Worm (Caenorhabditis elegans) whole organism, young adult: ENCODE data around the gene ubc-22.

Experiments
- B0261.1 ChIP-seq: sonication (generic microtip); optimal IDR thresholded peaks from 2 replicates; lab custom pipeline; 2016; ENCODE audit warnings: mild to moderate bottlenecking, missing genetic modification characterization, moderate library complexity, missing compliant biosample characterization
- C06A6.2 ChIP-seq: fragments of 200-800 bp; sonication (Bioruptor generic); conservative IDR thresholded peaks from 2 replicates; pipeline ENCODE4 v1.3.6; 2022; ENCODE audit warnings: missing genetic modification characterization, missing compliant biosample characterization
- D2030.7 ChIP-seq: fragments of 200-800 bp; sonication (Bioruptor generic); IDR thresholded peaks from 2 replicates; pipeline ENCODE4 v1.3.6; 2022; ENCODE audit warnings: missing genetic modification reagents, missing genetic modification characterization, missing compliant biosample characterization
- F10E7.11 ChIP-seq: sonication (generic microtip); optimal IDR thresholded peaks from 2 replicates; lab custom pipeline; 2017; ENCODE audit warnings: mild to moderate bottlenecking, missing genetic modification characterization, moderate library complexity, missing compliant biosample characterization
- F22D6.2 ChIP-seq: sonication (generic microtip); optimal IDR thresholded peaks from 2 replicates; lab custom pipeline; 2016; ENCODE audit warnings: mild to moderate bottlenecking, missing genetic modification characterization, missing compliant biosample characterization
- F23B12.7 ChIP-seq: sonication (generic microtip); optimal IDR thresholded peaks from 2 replicates; lab custom pipeline; 2017; ENCODE audit warnings: missing genetic modification characterization, mild to moderate bottlenecking, missing compliant biosample characterization, antibody characterized with exemption, moderate library complexity; ENCODE audit not compliant: insufficient read depth
- F33H1.4 ChIP-seq: fragments of 200-800 bp; sonication (Bioruptor generic); IDR thresholded peaks from 2 replicates; pipeline ENCODE4 v1.3.6; 2022; ENCODE audit warnings: missing genetic modification reagents, missing genetic modification characterization, missing compliant biosample characterization
- F39B2.1 ChIP-seq: fragments of 200-800 bp; sonication (Bioruptor generic); IDR thresholded peaks from 2 replicates; pipeline ENCODE4 v1.3.6; 2022; ENCODE audit warnings: missing genetic modification reagents, missing genetic modification characterization, missing compliant biosample characterization
- T07F8.4 ChIP-seq: sonication (generic microtip); optimal IDR thresholded peaks from 2 replicates; lab custom pipeline; 2016; ENCODE audit warnings: mild to moderate bottlenecking, missing genetic modification characterization, moderate library complexity, missing compliant biosample characterization
- Y56A3A.18 ChIP-seq: fragments of 200-800 bp; sonication (Bioruptor generic); IDR thresholded peaks from 2 replicates; pipeline ENCODE4 v1.3.6; 2022; ENCODE audit warnings: missing genetic modification reagents, missing genetic modification characterization, missing compliant biosample characterization
- Y95B8A.8 ChIP-seq: fragments of 200-800 bp; sonication (Bioruptor generic); IDR thresholded peaks from 2 replicates; pipeline ENCODE4 v1.3.6; 2022; ENCODE audit warnings: missing genetic modification reagents, missing genetic modification characterization, missing compliant biosample characterization
- ama-1 ChIP-seq, 3 experiments: fragments of 150-350 bp in 1 of 3; sonication (generic microtip) in 2 of 3; optimal IDR thresholded peaks; 2 replicates each; lab custom pipeline; 2014 to 2018; ENCODE audit warnings: missing biosample characterization in 2 of 3, missing genetic modification characterization in 2 of 3, missing genetic modification reagents in 2 of 3
- aptf-2 ChIP-seq: fragments of 200-800 bp; sonication (Bioruptor generic); conservative IDR thresholded peaks from 2 replicates; pipeline ENCODE4 v1.3.6; 2022; ENCODE audit warnings: missing genetic modification reagents, missing genetic modification characterization, missing compliant biosample characterization
- atf-7 ChIP-seq: sonication (generic microtip); optimal IDR thresholded peaks from 2 replicates; lab custom pipeline; 2017; ENCODE audit warnings: mild to moderate bottlenecking, missing genetic modification characterization, missing compliant biosample characterization
- athp-1 ChIP-seq: sonication (generic microtip); optimal IDR thresholded peaks from 2 replicates; lab custom pipeline; 2017; ENCODE audit warnings: mild to moderate bottlenecking, missing genetic modification characterization, missing compliant biosample characterization
- attf-6 ChIP-seq: fragments of 200-800 bp; sonication (Bioruptor generic); IDR thresholded peaks from 2 replicates; pipeline ENCODE4 v1.3.6; 2022; ENCODE audit warnings: missing genetic modification reagents, missing genetic modification characterization, missing compliant biosample characterization
- cebp-2 ChIP-seq: fragments of 200-800 bp; sonication (Bioruptor generic); IDR thresholded peaks from 2 replicates; pipeline ENCODE4 v1.3.6; 2022; ENCODE audit warnings: missing genetic modification characterization, missing compliant biosample characterization
- ceh-100 ChIP-seq: fragments of 200-800 bp; sonication (Bioruptor generic); IDR thresholded peaks from 2 replicates; pipeline ENCODE4 v1.3.6; 2022; ENCODE audit warnings: missing genetic modification reagents, missing genetic modification characterization, missing compliant biosample characterization
- ceh-79 ChIP-seq: sonication (generic microtip); optimal IDR thresholded peaks from 2 replicates; lab custom pipeline; 2017; ENCODE audit warnings: mild to moderate bottlenecking, missing genetic modification characterization, missing compliant biosample characterization
- chd-7 ChIP-seq: sonication (generic microtip); optimal IDR thresholded peaks from 2 replicates; lab custom pipeline; 2016; ENCODE audit warnings: mild to moderate bottlenecking, missing genetic modification characterization, moderate library complexity, missing compliant biosample characterization
- die-1 ChIP-seq: sonication (generic microtip); optimal IDR thresholded peaks from 2 replicates; lab custom pipeline; 2016; ENCODE audit warnings: missing genotype, mild to moderate bottlenecking, missing genetic modification characterization, missing compliant biosample characterization
- dpl-1 ChIP-seq: fragments of 150-350 bp; optimal IDR thresholded peaks from 2 replicates; lab custom pipeline; 2014; ENCODE audit warnings: missing biosample characterization, missing genetic modification reagents, missing genetic modification characterization
- egl-44 ChIP-seq: fragments of 200-800 bp; sonication (Bioruptor generic); IDR thresholded peaks from 2 replicates; pipeline ENCODE4 v1.3.6; 2022; ENCODE audit warnings: missing genetic modification reagents, missing genetic modification characterization, missing compliant biosample characterization
- egrh-3 ChIP-seq: fragments of 200-800 bp; sonication (Bioruptor generic); IDR thresholded peaks from 2 replicates; pipeline ENCODE4 v1.3.6; 2022; ENCODE audit warnings: missing genetic modification reagents, missing genetic modification characterization, missing compliant biosample characterization
- ets-4 ChIP-seq: fragments of 200-800 bp; sonication (Bioruptor generic); optimal IDR thresholded peaks from 2 replicates; lab custom pipeline; 2018; ENCODE audit warnings: mild to moderate bottlenecking, missing genetic modification characterization, missing compliant biosample characterization
- fkh-3 ChIP-seq: sonication (generic microtip); optimal IDR thresholded peaks from 2 replicates; lab custom pipeline; 2016; ENCODE audit warnings: mild to moderate bottlenecking, missing genetic modification characterization, missing compliant biosample characterization
- him-1 ChIP-seq: sonication (generic microtip); optimal IDR thresholded peaks from 2 replicates; lab custom pipeline; 2016; ENCODE audit warnings: missing genotype, missing genetic modification reagents, missing genetic modification characterization, missing compliant biosample characterization
- hlh-12 ChIP-seq: sonication (generic microtip); optimal IDR thresholded peaks from 2 replicates; lab custom pipeline; 2016; ENCODE audit warnings: missing genetic modification characterization, missing compliant biosample characterization
- hmg-1.2 ChIP-seq: fragments of 200-800 bp; sonication (Bioruptor generic); IDR thresholded peaks from 2 replicates; pipeline ENCODE4 v1.3.6; 2022; ENCODE audit warnings: missing genetic modification reagents, missing genetic modification characterization, missing compliant biosample characterization
- lin-54 ChIP-seq: fragments of 200-800 bp; sonication (Bioruptor generic); optimal IDR thresholded peaks from 2 replicates; lab custom pipeline; 2018; ENCODE audit warnings: mild to moderate bottlenecking, missing genetic modification characterization, missing compliant biosample characterization
- mcd-1 ChIP-seq: fragments of 200-800 bp; sonication (Bioruptor generic); IDR thresholded peaks from 2 replicates; pipeline ENCODE4 v1.3.6; 2022; ENCODE audit warnings: missing genetic modification reagents, missing genetic modification characterization, missing compliant biosample characterization
- mel-28 ChIP-seq: sonication (generic microtip); optimal IDR thresholded peaks from 2 replicates; lab custom pipeline; 2016; ENCODE audit warnings: borderline replicate concordance, mild to moderate bottlenecking, missing genetic modification characterization, missing compliant biosample characterization
- nfya-1 ChIP-seq: sonication (generic microtip); optimal IDR thresholded peaks from 2 replicates; lab custom pipeline; 2017; ENCODE audit warnings: antibody characterized with exemption, missing compliant biosample characterization, missing genetic modification characterization, borderline replicate concordance; ENCODE audit not compliant: insufficient read depth
- nfya-2 ChIP-seq: fragments of 200-800 bp; sonication (Bioruptor generic); IDR thresholded peaks from 2 replicates; pipeline ENCODE4 v1.3.6; 2022; ENCODE audit warnings: missing genetic modification reagents, missing genetic modification characterization, missing compliant biosample characterization
- nfyb-1 ChIP-seq: fragments of 200-800 bp; sonication (Bioruptor generic); IDR thresholded peaks from 2 replicates; pipeline ENCODE4 v1.3.6; 2022; ENCODE audit warnings: missing genetic modification reagents, missing genetic modification characterization, missing compliant biosample characterization
- pha-4 ChIP-seq: fragments of 150-350 bp; sonication (generic microtip); optimal IDR thresholded peaks from 2 replicates; lab custom pipeline; 2014; ENCODE audit warnings: missing biosample characterization, missing genetic modification reagents, missing genetic modification characterization
- sdz-38 ChIP-seq: sonication (generic microtip); optimal IDR thresholded peaks from 2 replicates; lab custom pipeline; 2016; ENCODE audit warnings: missing genotype, missing genetic modification characterization, missing compliant biosample characterization
- tbx-9 ChIP-seq: sonication (generic microtip); optimal IDR thresholded peaks from 2 replicates; lab custom pipeline; 2016; ENCODE audit warnings: borderline replicate concordance, missing genetic modification characterization, inconsistent platforms, missing compliant biosample characterization
- unc-62 ChIP-seq: fragments of 150-350 bp; optimal IDR thresholded peaks from 2 replicates; lab custom pipeline; 2014; ENCODE audit warnings: missing biosample characterization, missing genetic modification reagents, missing genetic modification characterization
- ztf-22 ChIP-seq: fragments of 200-800 bp; sonication (Bioruptor generic); optimal IDR thresholded peaks from 2 replicates; lab custom pipeline; 2018; ENCODE audit warnings: mild to moderate bottlenecking, missing genetic modification characterization, moderate library complexity, missing compliant biosample characterization

ubc-22 gene

DNA sequence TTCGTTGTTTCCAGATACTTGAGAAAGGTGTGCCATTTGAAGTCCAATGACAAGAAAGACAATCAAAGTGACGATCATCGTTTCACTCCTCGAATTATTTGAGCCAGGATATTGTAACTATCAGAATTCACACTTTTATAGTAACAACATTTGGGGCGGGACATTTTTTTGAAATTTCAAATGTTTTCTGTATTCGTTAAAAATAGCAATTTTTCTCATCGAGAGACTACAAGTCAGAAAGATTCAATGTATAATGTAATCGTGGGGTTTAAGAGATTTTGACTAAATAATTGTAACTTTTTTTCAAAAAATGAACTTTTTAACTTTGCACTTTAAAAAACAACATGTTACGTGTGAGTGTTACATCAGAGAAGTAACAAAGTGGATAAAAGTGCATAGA, 2.4 kb downstream of the ubc-22 start, which contains the start of gene ins-9:
Gene ins-9, minus strand, starts transcription at position 101 of the 400 bp plus-strand sequence.
- TF ChIP-seq ceh-79 (no peak), mel-28 (no peak), ama-1 (optimal IDR thresholded peaks at IDR 0.05; lab: Kevin White, UChicago) (no peak), ama-1 (GFP tag; optimal IDR thresholded peaks at IDR 0.05; lab: Kevin White, UChicago) (no peak), ztf-22 (no peak), mcd-1 (GFP tag; lab: Robert Waterston, UW) (no peak), sdz-38 (tag; lab: Kevin White, UChicago) (no peak), attf-6 (GFP tag; lab: Robert Waterston, UW) (no peak), D2030.7 (GFP tag; lab: Robert Waterston, UW) (no peak), Y95B8A.8 (GFP tag; lab: Robert Waterston, UW) (no peak), pha-4 (tag; lab: Kevin White, UChicago) (no peak), hmg-1.2 (no peak), die-1 (tag; lab: Kevin White, UChicago) (no peak), F10E7.11 (tag; lab: Kevin White, UChicago) (no peak), ceh-100 (GFP tag; lab: Robert Waterston, UW) (no peak), dpl-1 (GFP tag; lab: Kevin White, UChicago) (no peak)

DNA sequence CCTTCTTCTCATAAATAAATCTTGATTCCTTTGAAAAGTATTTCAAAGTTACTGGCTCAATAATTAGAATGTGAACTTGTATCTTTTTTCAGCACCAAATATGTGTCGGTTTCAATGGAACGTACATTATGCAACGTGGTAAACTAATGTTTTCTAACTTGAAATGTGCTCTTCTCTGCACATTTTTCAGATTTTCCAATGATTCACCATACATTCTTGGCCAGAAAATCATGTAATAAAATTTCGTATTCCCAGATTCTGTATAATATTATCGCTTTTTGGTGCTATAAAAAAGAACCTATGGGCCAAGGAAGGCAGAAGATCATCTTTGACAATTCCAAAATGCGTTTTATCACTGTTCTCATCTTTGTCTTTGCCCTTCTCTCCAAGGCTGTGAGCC, 8.0 kb downstream of the ubc-22 start, which contains the start of gene C06E2.9:
Gene C06E2.9, plus strand, starts transcription at position 301 of the 400 bp plus-strand sequence.
- TF ChIP-seq nfyb-1 (GFP tag; lab: Robert Waterston, UW) (no peak), ets-4 (GFP tag; lab: Kevin White, UChicago) (no peak), aptf-2 (GFP tag; lab: Robert Waterston, UW) (no peak), Y95B8A.8 (GFP tag; lab: Robert Waterston, UW) (no peak), F33H1.4 (GFP tag; lab: Robert Waterston, UW) (no peak), atf-7 (tag; lab: Kevin White, UChicago) (no peak), C06A6.2 (GFP tag; lab: Robert Waterston, UW) (no peak), lin-54 (GFP tag; lab: Kevin White, UChicago) (no peak), ztf-22 (no peak), egrh-3 (GFP tag; lab: Robert Waterston, UW) (no peak), unc-62 (GFP tag; lab: Kevin White, UChicago) (no peak)

- TF ChIP-seq him-1 (tag; lab: Kevin White, UChicago) (no peak), mel-28 (no peak), nfya-1 (tag; lab: Kevin White, UChicago) (no peak), hmg-1.2 (no peak), B0261.1 (tag; lab: Kevin White, UChicago) (no peak), F23B12.7 (tag; lab: Kevin White, UChicago) (no peak), nfya-2 (GFP tag; lab: Robert Waterston, UW) (no peak), T07F8.4 (no peak), hlh-12 (tag; lab: Kevin White, UChicago) (no peak)
Observed at ce11 chrX:8859538-8859937, 9.4 kb downstream of the ubc-22 start.

DNA sequence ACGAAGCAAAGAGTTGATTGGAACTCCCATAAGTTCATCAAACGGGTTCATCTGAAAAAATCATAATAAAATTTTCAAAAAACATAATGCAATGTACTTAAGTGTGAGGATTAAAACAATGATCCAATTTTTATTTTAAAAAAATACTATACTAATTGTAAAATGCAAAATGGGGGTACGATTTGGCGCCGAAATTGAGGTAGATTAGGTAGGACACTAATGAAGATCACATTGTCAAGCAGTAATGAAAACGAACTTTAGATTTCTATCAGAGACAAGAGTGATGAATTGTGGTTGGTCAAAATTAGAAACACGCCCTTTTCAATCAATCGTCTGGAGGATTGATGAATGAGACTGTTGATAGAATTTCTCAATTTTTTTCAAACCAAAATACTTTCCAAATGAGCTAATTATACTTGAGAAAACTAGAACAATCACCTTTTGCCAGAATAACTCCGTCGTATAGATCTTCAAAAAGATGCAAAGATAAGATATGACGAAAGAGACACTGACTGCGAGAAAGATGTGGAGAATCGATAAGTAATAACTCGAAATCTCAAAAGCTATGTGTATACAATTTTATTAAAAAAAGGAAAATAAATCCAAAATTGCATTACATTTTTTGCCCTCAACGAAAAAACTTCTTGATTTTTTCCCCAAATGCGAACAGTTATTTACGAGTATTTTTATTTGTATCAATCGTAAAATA, 10.9 kb downstream of the ubc-22 start, which contains the start of gene C06E2.5:
Gene C06E2.5, minus strand, starts transcription at position 51 of the 709 bp plus-strand sequence.
- TF ChIP-seq F39B2.1: no peak
- no peak for TF ChIP-seq tbx-9 (tag; lab: Kevin White, UChicago)
- TF ChIP-seq egl-44: no peak
- no peak for TF ChIP-seq fkh-3 (tag; lab: Kevin White, UChicago)
- no peak for TF ChIP-seq Y95B8A.8 (GFP tag; lab: Robert Waterston, UW)
- no peak for TF ChIP-seq ets-4 (GFP tag; lab: Kevin White, UChicago)
- TF ChIP-seq F22D6.2 (tag; lab: Kevin White, UChicago): no peak
- TF ChIP-seq chd-7 (tag; lab: Kevin White, UChicago): no peak
- no peak for TF ChIP-seq dpl-1 (GFP tag; lab: Kevin White, UChicago)
- TF ChIP-seq cebp-2: no peak
- no peak for TF ChIP-seq nfya-1 (tag; lab: Kevin White, UChicago)
- TF ChIP-seq aptf-2 (GFP tag; lab: Robert Waterston, UW): no peak
- TF ChIP-seq C06A6.2 (GFP tag; lab: Robert Waterston, UW): no peak
- TF ChIP-seq nfyb-1 (GFP tag; lab: Robert Waterston, UW): no peak
- TF ChIP-seq Y56A3A.18 (GFP tag; lab: Robert Waterston, UW): no peak
- no peak for TF ChIP-seq athp-1 (tag; lab: Kevin White, UChicago)
